Worm (Caenorhabditis elegans): Measurements from ENCODE around the gene C17G10.10.

C17G10.10 gene

DNA sequence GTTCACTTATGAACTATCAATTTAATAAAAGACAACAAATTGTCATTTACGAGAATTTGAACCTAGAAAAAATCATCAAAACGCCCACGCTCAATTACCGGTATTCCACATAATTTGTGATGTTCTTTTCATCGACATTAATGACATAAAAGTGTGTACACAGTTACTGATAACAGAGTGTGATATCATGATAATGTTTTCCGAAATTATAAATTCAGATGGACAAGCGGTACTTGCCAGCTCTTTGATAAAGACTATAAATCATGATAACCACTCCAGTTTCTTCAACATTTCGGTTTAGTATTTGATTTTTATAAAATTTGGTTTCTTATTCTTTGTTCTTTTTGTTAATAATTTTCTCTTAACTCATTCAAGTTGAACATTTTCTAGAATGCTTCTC lies 13.4 kb downstream of the C17G10.10 start, which contains the start of gene lys-8 (continued):
- TF ChIP-seq snpc-4 (GFP tag; optimal IDR thresholded peaks at IDR 0.05) = no peak
- peak in 1 of 4 experiments; percentile 49 for TF ChIP-seq snpc-4 (tag; optimal IDR thresholded peaks at IDR 0.05)
- TF ChIP-seq dox-1 (GFP tag; IDR thresholded peaks at IDR 0.05) = peak; percentile 46; the same call in 1 of the 2 replicates

DNA sequence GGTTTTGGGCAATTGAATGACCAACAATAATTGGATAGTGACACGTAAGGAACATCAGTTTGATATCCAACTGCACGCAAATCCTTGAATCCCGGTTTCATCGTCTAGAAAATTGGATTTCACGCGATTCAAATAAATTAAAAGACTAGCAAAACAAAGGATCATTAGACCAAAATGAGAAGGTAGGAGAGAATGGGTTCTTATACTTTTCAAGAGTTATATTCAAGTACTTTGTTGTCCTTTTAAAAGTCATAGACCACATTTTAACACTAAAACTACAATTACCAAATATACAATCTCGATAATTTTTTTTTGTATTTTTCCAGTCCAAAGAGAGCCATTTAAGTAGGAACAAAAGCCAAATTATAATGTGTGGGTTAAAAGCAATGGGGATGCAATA lies 16.9 kb downstream of the C17G10.10 start, which contains the start of gene T25E4.2:
Gene T25E4.2 (minus strand): TSS at position 101 of the 400 bp plus-strand sequence.
- TF ChIP-seq ztf-3 (GFP tag; optimal IDR thresholded peaks at IDR 0.05) = no peak
- TF ChIP-seq lir-1 (GFP tag; conservative IDR thresholded peaks at IDR 0.05) = no peak
- TF ChIP-seq hmg-1.2 (GFP tag; IDR thresholded peaks at IDR 0.05) = no peak
- no peak for TF ChIP-seq ztf-6 (GFP tag; IDR thresholded peaks at IDR 0.05)
- no peak for TF ChIP-seq K11D2.4 (GFP tag; IDR thresholded peaks at IDR 0.05)
- no peak for TF ChIP-seq cebp-1 (GFP tag; IDR thresholded peaks at IDR 0.05)
- TF ChIP-seq cebp-1 (tag; optimal IDR thresholded peaks at IDR 0.05) = no peak
- TF ChIP-seq dpff-1 (tag; optimal IDR thresholded peaks at IDR 0.05) = no peak
- no peak for TF ChIP-seq sdz-38 (tag; optimal IDR thresholded peaks at IDR 0.05)
- TF ChIP-seq nhr-90 (tag; optimal IDR thresholded peaks at IDR 0.05) = no peak
- TF ChIP-seq die-1 (tag; optimal IDR thresholded peaks at IDR 0.05) = no peak
- no peak for TF ChIP-seq attf-5 (GFP tag; optimal IDR thresholded peaks at IDR 0.05)
- no peak for TF ChIP-seq zfh-2 (GFP tag; conservative IDR thresholded peaks at IDR 0.05)
- no peak for TF ChIP-seq snpc-3.4 (tag; optimal IDR thresholded peaks at IDR 0.05)
- no peak for TF ChIP-seq atf-7 (tag; optimal IDR thresholded peaks at IDR 0.05)
- TF ChIP-seq hrde-1 (tag; optimal IDR thresholded peaks at IDR 0.05; ENCODE audit: borderline replicate concordance) = no peak
- TF ChIP-seq C06A6.2 (GFP tag; conservative IDR thresholded peaks at IDR 0.05) = no peak
- TF ChIP-seq aptf-3 (GFP tag; IDR thresholded peaks at IDR 0.05) = no peak

DNA sequence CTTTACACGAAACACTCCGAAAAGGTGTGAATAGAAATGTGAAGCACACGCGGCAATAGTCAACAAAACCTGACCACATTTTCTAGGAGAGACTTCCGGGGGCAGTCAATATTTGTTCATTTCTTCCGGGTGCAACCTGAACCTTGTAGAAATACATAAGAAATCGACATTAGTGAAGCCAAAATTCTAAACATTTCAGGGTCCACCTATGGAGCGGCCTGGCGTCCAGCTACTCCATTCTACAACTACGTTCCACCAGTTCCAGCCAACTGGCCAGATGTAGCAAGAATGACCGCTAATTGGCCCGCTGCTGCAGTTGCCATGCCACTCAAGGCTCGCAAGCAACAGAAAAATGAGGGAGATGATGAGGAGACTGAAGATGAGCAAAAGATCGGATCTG lies 19.9 kb downstream of the C17G10.10 start:
- TF ChIP-seq bed-1 (GFP tag; IDR thresholded peaks at IDR 0.05) (0 out of 2 replicates have a peak, but pooled peaks have one; percentile 56), athp-1 (tag; optimal IDR thresholded peaks at IDR 0.05) (no peak)

ce11 chrII:5578714-5579113 lies 20.5 kb downstream of the C17G10.10 start:
- TF ChIP-seq zfh-2 (GFP tag; conservative IDR thresholded peaks at IDR 0.05) (peak; percentile 74; the same call in 1 of the 2 replicates), egrh-3 (GFP tag; IDR thresholded peaks at IDR 0.05) (peak; percentile 76), F49E8.2 (tag; optimal IDR thresholded peaks at IDR 0.05; ENCODE audit: insufficient read depth) (no peak)

DNA sequence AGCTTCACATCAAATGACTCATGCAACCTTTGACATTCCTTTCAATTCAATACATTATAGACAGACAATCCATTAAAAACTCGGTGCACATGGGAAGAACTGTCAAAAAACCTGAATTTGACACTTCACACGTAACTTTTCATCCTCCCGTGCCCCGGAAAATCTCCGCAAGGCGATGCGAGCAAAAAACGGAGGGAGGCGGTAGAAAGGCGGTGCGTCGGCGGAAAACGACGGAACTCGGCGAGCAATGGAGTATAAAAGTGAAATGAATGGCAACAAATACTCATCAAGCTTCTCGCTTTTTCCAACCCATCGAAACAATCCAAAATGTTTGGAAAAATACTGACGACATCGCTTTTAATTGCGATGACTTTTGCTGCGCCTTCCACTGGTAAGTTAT lies 21.1 kb downstream of the C17G10.10 start, which contains the start of gene T25E4.1:
Gene T25E4.1 (plus strand): TSS at position 301 of the 400 bp plus-strand sequence.
- TF ChIP-seq lsy-27 (tag; optimal IDR thresholded peaks at IDR 0.05; ENCODE audit: borderline replicate concordance, insufficient read depth) = no peak
- TF ChIP-seq him-1 (tag; optimal IDR thresholded peaks at IDR 0.05) = no peak
- TF ChIP-seq ccch-3 (GFP tag; optimal IDR thresholded peaks at IDR 0.05) = no peak
- no peak for TF ChIP-seq ztf-22 (GFP tag; optimal IDR thresholded peaks at IDR 0.05)
- TF ChIP-seq mel-28 (tag; optimal IDR thresholded peaks at IDR 0.05; ENCODE audit: borderline replicate concordance) = no peak
- TF ChIP-seq Y67H2A.10 (GFP tag; conservative IDR thresholded peaks at IDR 0.05) = no peak
- no peak for TF ChIP-seq ztf-6 (GFP tag; IDR thresholded peaks at IDR 0.05)
